Worm (Caenorhabditis elegans): Measurements from ENCODE around the gene Y41E3.6.

ce11 chrIV:15008200-15008599 is 1.6 kb downstream of the Y41E3.6 start:
- TF ChIP-seq ztf-29 (GFP tag; IDR thresholded peaks at IDR 0.05) (no peak), cog-1 (tag; optimal IDR thresholded peaks at IDR 0.05) (no peak), flt-1 (GFP tag; IDR thresholded peaks at IDR 0.05) (no peak), med-1 (GFP tag; optimal IDR thresholded peaks at IDR 0.05; ENCODE audit: insufficient read depth) (no peak), klf-2 (GFP tag; conservative IDR thresholded peaks at IDR 0.05) (no peak), tab-1 (GFP tag; IDR thresholded peaks at IDR 0.05) (no peak), T22C8.4 (GFP tag; IDR thresholded peaks at IDR 0.05) (no peak)

Measured in whole organism, midembryonic.